Worm (Caenorhabditis elegans) whole organism, mixed stage, embryonic: Measurements from ENCODE around the gene fog-2.

ENCODE experiments used
- mls-2 ChIP-seq: sonication (generic microtip); optimal IDR thresholded peaks from 2 replicates; lab custom pipeline; 2016; ENCODE audit warnings: mild to moderate bottlenecking, missing genetic modification characterization, moderate library complexity, missing compliant biosample characterization
- nhr-237 ChIP-seq: fragments of 150-350 bp; optimal IDR thresholded peaks from 2 replicates; lab custom pipeline; 2014; ENCODE audit warnings: missing biosample characterization, missing genetic modification characterization
- snpc-4 ChIP-seq: fragments of 150-350 bp; optimal IDR thresholded peaks from 2 replicates; lab custom pipeline; 2014; ENCODE audit warnings: missing biosample characterization, missing genetic modification characterization
- unc-62 ChIP-seq: fragments of 150-350 bp; optimal IDR thresholded peaks from 2 replicates; lab custom pipeline; 2014; ENCODE audit warnings: missing biosample characterization, missing genetic modification reagents, missing genetic modification characterization

DNA sequence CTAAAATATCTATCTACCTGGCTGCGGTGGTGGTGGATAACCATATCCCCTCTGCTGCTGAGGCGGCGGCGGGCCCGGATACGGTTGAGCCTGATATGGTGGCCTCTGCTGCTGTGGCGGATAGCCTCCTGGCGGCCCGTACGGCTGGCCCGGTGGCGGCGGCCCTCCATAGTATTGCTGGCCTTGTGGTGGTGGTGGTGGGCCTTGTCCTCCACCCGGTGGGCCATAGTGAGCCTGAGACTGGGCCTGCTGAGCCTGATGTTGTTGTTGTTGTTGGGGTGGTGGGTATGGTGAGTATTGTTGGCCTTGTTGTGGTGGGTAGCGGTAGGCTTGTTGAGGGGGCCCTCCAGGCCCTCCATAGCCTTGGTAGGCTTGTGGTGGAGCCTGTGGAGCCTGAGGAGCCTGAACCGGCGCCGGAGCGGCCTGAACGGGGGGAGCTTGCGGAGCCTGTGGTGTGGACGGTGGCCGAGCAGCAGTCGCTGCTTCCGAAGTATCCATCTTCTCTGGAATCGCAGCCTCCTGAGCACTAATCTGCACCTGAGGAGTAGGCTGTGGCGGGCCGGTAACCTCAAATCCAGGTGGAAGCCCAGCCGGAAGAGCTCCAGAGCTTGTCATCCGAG lies 42.3 kb downstream of the fog-2 start:
- TF ChIP-seq unc-62 (GFP tag; lab: Kevin White, UChicago) (no peak), nhr-237 (tag; lab: Kevin White, UChicago) (no peak), snpc-4 (no peak), mls-2 (tag; lab: Kevin White, UChicago) (no peak)
